Fruit fly (Drosophila melanogaster) whole organism, pupa: Measurements from ENCODE around the gene RpL32.

ENCODE experiments used
- CG10348 ChIP-seq: fragments of 200-800 bp; sonication (Bioruptor generic); IDR thresholded peaks from 2 replicates; pipeline ENCODE4 v1.3.6; 2022; ENCODE audit warnings: missing biosample characterization, missing genetic modification characterization
- CG12605 ChIP-seq: fragments of 200-800 bp; sonication (Bioruptor generic); IDR thresholded peaks from 2 replicates; pipeline ENCODE4 v1.3.6; 2022; ENCODE audit warnings: missing biosample characterization, missing genetic modification characterization
- CG13204 ChIP-seq: fragments of 200-800 bp; sonication (Bioruptor generic); optimal IDR thresholded peaks from 2 replicates; lab custom pipeline; 2018; ENCODE audit warnings: missing biosample characterization, mild to moderate bottlenecking, missing genetic modification characterization, moderate library complexity
- CG14655 ChIP-seq: fragments of 200-800 bp; sonication (Bioruptor generic); optimal IDR thresholded peaks from 3 replicates; lab custom pipeline; 2017; ENCODE audit warnings: mild to moderate bottlenecking, missing biosample characterization, missing genetic modification reagents, missing genetic modification characterization
- CG15710 ChIP-seq: fragments of 200-800 bp; sonication (Bioruptor generic); optimal IDR thresholded peaks from 2 replicates; lab custom pipeline; 2018; ENCODE audit warnings: missing biosample characterization, mild to moderate bottlenecking, missing genetic modification characterization, moderate library complexity
- CG17806 ChIP-seq: fragments of 200-800 bp; sonication (Bioruptor generic); optimal IDR thresholded peaks from 2 replicates; lab custom pipeline; 2018; ENCODE audit warnings: missing biosample characterization, mild to moderate bottlenecking, missing genetic modification characterization, moderate library complexity
- CG32121 ChIP-seq: fragments of 200-800 bp; sonication (Bioruptor generic); IDR thresholded peaks from 2 replicates; pipeline ENCODE4 v1.3.6; 2022; ENCODE audit warnings: missing biosample characterization, missing genetic modification characterization
- CG34367 ChIP-seq: fragments of 200-800 bp; sonication (Bioruptor generic); optimal IDR thresholded peaks from 2 replicates; lab custom pipeline; 2018; ENCODE audit warnings: missing biosample characterization, mild to moderate bottlenecking, missing genetic modification characterization
- CG4496 ChIP-seq: fragments of 200-800 bp; sonication (Bioruptor generic); IDR thresholded peaks from 3 replicates; pipeline ENCODE4 v1.3.6; 2022; ENCODE audit warnings: missing biosample characterization, missing genetic modification characterization
- CG8159 ChIP-seq: fragments of 200-800 bp; sonication (Bioruptor generic); optimal IDR thresholded peaks from 3 replicates; lab custom pipeline; 2018; ENCODE audit warnings: missing biosample characterization, mild to moderate bottlenecking, missing genetic modification characterization, moderate library complexity
- CG8301 ChIP-seq: fragments of 200-800 bp; sonication (Bioruptor generic); optimal IDR thresholded peaks from 2 replicates; lab custom pipeline; 2018; ENCODE audit warnings: missing biosample characterization, mild to moderate bottlenecking, missing genetic modification characterization
- CG9948 ChIP-seq: fragments of 200-800 bp; sonication (Bioruptor generic); optimal IDR thresholded peaks from 2 replicates; lab custom pipeline; 2018; ENCODE audit warnings: missing biosample characterization, mild to moderate bottlenecking, missing genetic modification characterization, moderate library complexity
- D1 ChIP-seq: fragments of 200-800 bp; sonication (Bioruptor generic); optimal IDR thresholded peaks from 2 replicates; lab custom pipeline; 2018; ENCODE audit warnings: missing biosample characterization, mild to moderate bottlenecking, missing genetic modification characterization, moderate library complexity
- EcR ChIP-seq: fragments of 200-800 bp; sonication (Bioruptor generic); optimal IDR thresholded peaks from 3 replicates; lab custom pipeline; 2019; ENCODE audit warnings: missing biosample characterization, missing genetic modification characterization, mild to moderate bottlenecking, moderate library complexity, missing genetic modification reagents
- Ets98B ChIP-seq: fragments of 200-800 bp; sonication (Bioruptor generic); IDR thresholded peaks from 2 replicates; pipeline ENCODE4 v1.3.6; 2022; ENCODE audit warnings: missing biosample characterization, missing genetic modification characterization
- Pif1A ChIP-seq: fragments of 200-800 bp; sonication (Bioruptor generic); optimal IDR thresholded peaks from 3 replicates; lab custom pipeline; 2016; ENCODE audit warnings: missing biosample characterization, missing genetic modification characterization
- Pif1B ChIP-seq: fragments of 200-800 bp; sonication (Bioruptor generic); optimal IDR thresholded peaks from 3 replicates; lab custom pipeline; 2016; ENCODE audit warnings: missing biosample characterization, missing genetic modification characterization
- Snoo ChIP-seq: fragments of 200-800 bp; sonication (Bioruptor generic); optimal IDR thresholded peaks from 3 replicates; lab custom pipeline; 2017; ENCODE audit warnings: missing biosample characterization, mild to moderate bottlenecking, missing genetic modification characterization, inconsistent platforms
- fd96Ca ChIP-seq: fragments of 200-800 bp; sonication (Bioruptor generic); IDR thresholded peaks from 3 replicates; pipeline ENCODE4 v1.3.6; 2022; ENCODE audit warnings: missing biosample characterization, missing genetic modification characterization
- gl ChIP-seq: fragments of 200-800 bp; sonication (Bioruptor generic); optimal IDR thresholded peaks from 2 replicates; lab custom pipeline; 2018; ENCODE audit warnings: missing biosample characterization, mild to moderate bottlenecking, missing genetic modification characterization
- rn ChIP-seq: fragments of 200-800 bp; sonication (Bioruptor generic); IDR thresholded peaks from 2 replicates; pipeline ENCODE4 v1.3.6; 2022; ENCODE audit warnings: missing biosample characterization, missing genetic modification characterization

Gene RpL32

dm6 chr3R:30070198-30070597, 24.2 kb upstream of the RpL32 start:
- TF ChIP-seq Snoo (tag; lab: Kevin White, UChicago) (no peak), CG4496 (GFP tag; lab: Robert Waterston, UW) (no peak), Pif1A (GFP tag; lab: Kevin White, UChicago) (no peak), rn (GFP tag; lab: Robert Waterston, UW) (no peak), CG8159 (tag; lab: Kevin White, UChicago) (no peak), D1 (no peak), Ets98B (no peak), CG17806 (tag; lab: Kevin White, UChicago) (no peak), CG32121 (GFP tag; lab: Robert Waterston, UW) (no peak), CG8301 (tag; lab: Kevin White, UChicago) (no peak), gl (tag; lab: Kevin White, UChicago) (no peak), CG34367 (tag; lab: Kevin White, UChicago) (no peak), CG14655 (no peak)

- TF ChIP-seq EcR (GFP tag; lab: Kevin White, UChicago) (peak; percentile 83), CG34367 (tag; lab: Kevin White, UChicago) (no peak)
- TF ChIP-seq, all 21 proteins: peak for 1
Observed at dm6 chr3R:30066004-30066403, 20.0 kb upstream of the RpL32 start.

- no peak for TF ChIP-seq Snoo (tag; lab: Kevin White, UChicago)
- no peak for TF ChIP-seq CG10348 (GFP tag; lab: Robert Waterston, UW)
- TF ChIP-seq CG12605 (GFP tag; lab: Robert Waterston, UW) = no peak
- no peak for TF ChIP-seq Pif1B (GFP tag; lab: Kevin White, UChicago)
- no peak for TF ChIP-seq CG8159 (tag; lab: Kevin White, UChicago)
- TF ChIP-seq CG8301 (tag; lab: Kevin White, UChicago) = no peak
- no peak for TF ChIP-seq CG4496 (GFP tag; lab: Robert Waterston, UW)
- no peak for TF ChIP-seq D1
- no peak for TF ChIP-seq Pif1A (GFP tag; lab: Kevin White, UChicago)
- no peak for TF ChIP-seq Ets98B
- no peak for TF ChIP-seq CG17806 (tag; lab: Kevin White, UChicago)
- TF ChIP-seq CG34367 (tag; lab: Kevin White, UChicago) = no peak
Observed at dm6 chr3R:30063704-30064103, 17.7 kb upstream of the RpL32 start.

- peak; percentile 1 for TF ChIP-seq EcR (GFP tag; lab: Kevin White, UChicago)
- no peak for TF ChIP-seq CG10348 (GFP tag; lab: Robert Waterston, UW)
- TF ChIP-seq CG9948 (tag; lab: Kevin White, UChicago) = no peak
- no peak for TF ChIP-seq CG14655
Observed at dm6 chr3R:30062543-30062942, 16.6 kb upstream of the RpL32 start.

dm6 chr3R:30061980-30062379, 16.0 kb upstream of the RpL32 start:
- TF ChIP-seq CG4496 (GFP tag; lab: Robert Waterston, UW) (no peak), rn (GFP tag; lab: Robert Waterston, UW) (no peak), CG12605 (GFP tag; lab: Robert Waterston, UW) (no peak), Ets98B (no peak), D1 (no peak), EcR (GFP tag; lab: Kevin White, UChicago) (no peak), gl (tag; lab: Kevin White, UChicago) (no peak), Pif1A (GFP tag; lab: Kevin White, UChicago) (no peak), Snoo (tag; lab: Kevin White, UChicago) (no peak), CG17806 (tag; lab: Kevin White, UChicago) (no peak), CG32121 (GFP tag; lab: Robert Waterston, UW) (no peak), Pif1B (GFP tag; lab: Kevin White, UChicago) (no peak), CG10348 (GFP tag; lab: Robert Waterston, UW) (no peak), fd96Ca (GFP tag; lab: Robert Waterston, UW) (no peak), CG13204 (no peak), CG14655 (no peak), CG15710 (tag; lab: Kevin White, UChicago) (no peak)

- TF ChIP-seq CG14655 = peak; percentile 83
- TF ChIP-seq CG32121 (GFP tag; lab: Robert Waterston, UW) = peak; percentile 94
- peak; percentile 41 for TF ChIP-seq EcR (GFP tag; lab: Kevin White, UChicago)
- peak; percentile 95 for TF ChIP-seq CG17806 (tag; lab: Kevin White, UChicago)
- TF ChIP-seq rn (GFP tag; lab: Robert Waterston, UW) = peak; percentile 91
- TF ChIP-seq gl (tag; lab: Kevin White, UChicago) = peak; percentile 85
- TF ChIP-seq CG12605 (GFP tag; lab: Robert Waterston, UW) = peak; percentile 92
- peak; percentile 81 for TF ChIP-seq CG34367 (tag; lab: Kevin White, UChicago)
- TF ChIP-seq D1 = peak; percentile 83
- peak; percentile 67 for TF ChIP-seq CG13204
- peak; percentile 96 for TF ChIP-seq Ets98B
- TF ChIP-seq fd96Ca (GFP tag; lab: Robert Waterston, UW) = peak; percentile 92
- TF ChIP-seq CG8159 (tag; lab: Kevin White, UChicago) = peak; percentile 94
- TF ChIP-seq Pif1B (GFP tag; lab: Kevin White, UChicago) = peak; percentile 96
- TF ChIP-seq CG8301 (tag; lab: Kevin White, UChicago) = peak; percentile 87
- peak; percentile 40; the same call in 1 of the 2 replicates for TF ChIP-seq CG10348 (GFP tag; lab: Robert Waterston, UW)
- TF ChIP-seq Snoo (tag; lab: Kevin White, UChicago) = peak; percentile 95
- TF ChIP-seq CG9948 (tag; lab: Kevin White, UChicago) = peak; percentile 86
- peak; percentile 95 for TF ChIP-seq Pif1A (GFP tag; lab: Kevin White, UChicago)
- peak; percentile 89 for TF ChIP-seq CG15710 (tag; lab: Kevin White, UChicago)
- TF ChIP-seq CG4496 (GFP tag; lab: Robert Waterston, UW) = peak; percentile 96
- TF ChIP-seq, all 21 proteins: peak for 21
Observed at dm6 chr3R:30061154-30061482, 15.2 kb upstream of the RpL32 start.
